Worm (Caenorhabditis elegans) whole organism, L1 larva: ENCODE data around the gene rab-6.1.

Experiments
- C04F5.9 ChIP-seq: sonication (generic microtip); optimal IDR thresholded peaks from 2 replicates; lab custom pipeline; 2016; ENCODE audit warnings: missing genetic modification characterization, missing compliant biosample characterization
- F16B12.6 ChIP-seq: fragments of 150-350 bp; optimal IDR thresholded peaks from 2 replicates; lab custom pipeline; 2014; ENCODE audit warnings: missing biosample characterization, missing genetic modification characterization
- Y116A8C.19 ChIP-seq: sonication (generic microtip); optimal IDR thresholded peaks from 2 replicates; lab custom pipeline; 2016; ENCODE audit warnings: missing compliant biosample characterization, missing genetic modification characterization, borderline replicate concordance
- aha-1 ChIP-seq: fragments of 150-350 bp; optimal IDR thresholded peaks from 2 replicates; lab custom pipeline; 2014; ENCODE audit warnings: missing biosample characterization, missing genetic modification characterization
- aly-2 ChIP-seq: fragments of 150-350 bp; optimal IDR thresholded peaks from 2 replicates; lab custom pipeline; 2014; ENCODE audit warnings: missing biosample characterization, missing genetic modification characterization
- ama-1 ChIP-seq: fragments of 150-350 bp; optimal IDR thresholded peaks from 2 replicates; lab custom pipeline; 2014
- blmp-1 ChIP-seq: fragments of 150-350 bp; optimal IDR thresholded peaks from 2 replicates; lab custom pipeline; 2014; ENCODE audit warnings: missing biosample characterization, missing genetic modification characterization
- ceh-63 ChIP-seq: fragments of 200-800 bp; sonication (Bioruptor generic); optimal IDR thresholded peaks from 2 replicates; lab custom pipeline; 2018; ENCODE audit warnings: mild to moderate bottlenecking, missing genetic modification characterization, missing compliant biosample characterization
- ceh-82 ChIP-seq, 3 experiments: fragments of 150-350 bp in 1 of 3; sonication (generic microtip) in 2 of 3; optimal IDR thresholded peaks; 2 replicates each; lab custom pipeline; 2014 to 2017; ENCODE audit warnings: missing biosample characterization in 3 of 3, missing genetic modification characterization in 3 of 3
- dsc-1 ChIP-seq: sonication (generic microtip); optimal IDR thresholded peaks from 2 replicates; lab custom pipeline; 2016; ENCODE audit warnings: mild to moderate bottlenecking, missing genetic modification characterization, missing compliant biosample characterization
- efl-1 ChIP-seq, 4 experiments: fragments of 150-350 bp; optimal IDR thresholded peaks in 3 of 4; peaks in 1 of 4; 1 replicate in 1 of 4; 2 replicates in 3 of 4; lab custom pipeline; 2014; ENCODE audit warnings: missing biosample characterization in 2 of 4, missing genetic modification characterization in 2 of 4, missing genetic modification reagents in 2 of 4
- egl-27 ChIP-seq, 2 experiments: fragments of 150-350 bp in 1 of 2; sonication (generic microtip); optimal IDR thresholded peaks; 3 replicates each; lab custom pipeline; 2017 to 2018; ENCODE audit warnings: missing biosample characterization in 2 of 2, missing genetic modification characterization in 2 of 2, missing genetic modification reagents in 2 of 2
- ets-5 ChIP-seq: fragments of 200-800 bp; sonication (Bioruptor generic); IDR thresholded peaks from 2 replicates; pipeline ENCODE4 v1.3.6; 2022; ENCODE audit warnings: missing genetic modification characterization, missing compliant biosample characterization
- fkh-10 ChIP-seq: sonication (generic microtip); optimal IDR thresholded peaks from 2 replicates; lab custom pipeline; 2017; ENCODE audit warnings: missing biosample characterization, missing genetic modification reagents, missing genetic modification characterization
- fkh-4 ChIP-seq: sonication (generic microtip); optimal IDR thresholded peaks from 2 replicates; lab custom pipeline; 2016; ENCODE audit warnings: missing compliant biosample characterization, missing genetic modification characterization, borderline replicate concordance
- grh-1 ChIP-seq: fragments of 200-800 bp; sonication (Bioruptor generic); IDR thresholded peaks from 2 replicates; pipeline ENCODE4 v1.3.6; 2022; ENCODE audit warnings: missing genetic modification reagents, missing genetic modification characterization, missing compliant biosample characterization
- hlh-17 ChIP-seq: fragments of 200-800 bp; sonication (Bioruptor generic); optimal IDR thresholded peaks from 2 replicates; lab custom pipeline; 2018; ENCODE audit warnings: missing genetic modification characterization, mild to moderate bottlenecking, missing compliant biosample characterization, moderate library complexity, borderline replicate concordance
- hlh-4 ChIP-seq: sonication (generic microtip); optimal IDR thresholded peaks from 2 replicates; lab custom pipeline; 2016; ENCODE audit warnings: mild to moderate bottlenecking, missing genetic modification characterization, missing compliant biosample characterization
- irx-1 ChIP-seq: sonication (generic microtip); optimal IDR thresholded peaks from 2 replicates; lab custom pipeline; 2016; ENCODE audit warnings: missing genetic modification characterization, missing compliant biosample characterization
- isw-1 ChIP-seq: fragments of 200-800 bp; sonication (Bioruptor generic); IDR thresholded peaks from 2 replicates; pipeline ENCODE4 v1.3.6; 2022; ENCODE audit warnings: missing genetic modification characterization, missing compliant biosample characterization
- jun-1 ChIP-seq: fragments of 150-350 bp; optimal IDR thresholded peaks from 2 replicates; lab custom pipeline; 2014; ENCODE audit warnings: missing biosample characterization, missing genetic modification reagents, missing genetic modification characterization
- lin-14 ChIP-seq: fragments of 200-800 bp; sonication (Bioruptor generic); optimal IDR thresholded peaks from 2 replicates; lab custom pipeline; 2018; ENCODE audit warnings: mild to moderate bottlenecking, missing genetic modification characterization, moderate library complexity, missing compliant biosample characterization
- lin-39 ChIP-seq: fragments of 150-350 bp; optimal IDR thresholded peaks from 2 replicates; lab custom pipeline; 2014; ENCODE audit warnings: missing biosample characterization, missing genetic modification reagents, missing genetic modification characterization
- lir-3 ChIP-seq: sonication (generic microtip); optimal IDR thresholded peaks from 2 replicates; lab custom pipeline; 2016; ENCODE audit warnings: mild to moderate bottlenecking, missing genetic modification characterization, moderate library complexity, missing compliant biosample characterization; ENCODE audit not compliant: poor library complexity
- mab-9 ChIP-seq: fragments of 200-800 bp; sonication (Bioruptor generic); IDR thresholded peaks from 2 replicates; pipeline ENCODE4 v1.3.6; 2022; ENCODE audit warnings: missing genetic modification reagents, missing genetic modification characterization, missing compliant biosample characterization
- mdl-1 ChIP-seq, 2 experiments: fragments of 150-350 bp; optimal IDR thresholded peaks; 2 replicates each; lab custom pipeline; 2014 to 2017; ENCODE audit warnings: missing biosample characterization in 2 of 2, missing genetic modification characterization in 2 of 2, inconsistent platforms in 1 of 2
- mef-2 ChIP-seq: fragments of 150-350 bp; optimal IDR thresholded peaks from 2 replicates; lab custom pipeline; 2014; ENCODE audit warnings: missing biosample characterization, missing genetic modification characterization
- nhr-11 ChIP-seq: fragments of 150-350 bp; optimal IDR thresholded peaks from 2 replicates; lab custom pipeline; 2014; ENCODE audit warnings: missing biosample characterization, missing genetic modification characterization
- nhr-47 ChIP-seq: sonication (generic microtip); optimal IDR thresholded peaks from 2 replicates; lab custom pipeline; 2016; ENCODE audit warnings: mild to moderate bottlenecking, missing genetic modification characterization, moderate library complexity, missing compliant biosample characterization
- nhr-71 ChIP-seq: sonication (generic microtip); optimal IDR thresholded peaks from 2 replicates; lab custom pipeline; 2016; ENCODE audit warnings: mild to moderate bottlenecking, missing genetic modification characterization, moderate library complexity, missing compliant biosample characterization
- nhr-84 ChIP-seq: sonication (generic microtip); optimal IDR thresholded peaks from 2 replicates; lab custom pipeline; 2017; ENCODE audit warnings: missing biosample characterization, missing genetic modification characterization
- nhr-85 ChIP-seq: sonication (generic microtip); peaks from one replicate; lab custom pipeline; 2016; ENCODE audit warnings: missing genetic modification characterization, inconsistent platforms, missing compliant biosample characterization
- pag-3 ChIP-seq: sonication (generic microtip); optimal IDR thresholded peaks from 2 replicates; lab custom pipeline; 2017; ENCODE audit warnings: missing genetic modification characterization, mild to moderate bottlenecking, missing compliant biosample characterization, antibody characterized with exemption, borderline replicate concordance; ENCODE audit not compliant: insufficient read depth
- pax-3 ChIP-seq: fragments of 200-800 bp; sonication (Bioruptor generic); optimal IDR thresholded peaks from 2 replicates; lab custom pipeline; 2018; ENCODE audit warnings: mild to moderate bottlenecking, missing genetic modification characterization, moderate library complexity, missing compliant biosample characterization
- pqm-1 ChIP-seq: sonication (generic microtip); optimal IDR thresholded peaks from 3 replicates; lab custom pipeline; 2017; ENCODE audit warnings: missing biosample characterization, missing genetic modification characterization
- rnt-1 ChIP-seq: sonication (generic microtip); optimal IDR thresholded peaks from 2 replicates; lab custom pipeline; 2016; ENCODE audit warnings: mild to moderate bottlenecking, missing genetic modification characterization, moderate library complexity, missing compliant biosample characterization
- snu-23 ChIP-seq: sonication (generic microtip); optimal IDR thresholded peaks from 2 replicates; lab custom pipeline; 2016; ENCODE audit warnings: missing genetic modification characterization, missing compliant biosample characterization
- sox-4 ChIP-seq: sonication (generic microtip); optimal IDR thresholded peaks from 2 replicates; lab custom pipeline; 2016; ENCODE audit warnings: missing genetic modification characterization, missing compliant biosample characterization
- sptf-1 ChIP-seq: fragments of 150-350 bp; optimal IDR thresholded peaks from 2 replicates; lab custom pipeline; 2014; ENCODE audit warnings: missing biosample characterization, missing genetic modification characterization
- sup-37 ChIP-seq: fragments of 200-800 bp; sonication (Bioruptor generic); optimal IDR thresholded peaks from 2 replicates; lab custom pipeline; 2018; ENCODE audit warnings: mild to moderate bottlenecking, missing genetic modification characterization, missing compliant biosample characterization
- swsn-7 ChIP-seq: sonication (generic microtip); optimal IDR thresholded peaks from 2 replicates; lab custom pipeline; 2016; ENCODE audit warnings: missing genetic modification characterization, missing compliant biosample characterization
- tbx-2 ChIP-seq: sonication (generic microtip); optimal IDR thresholded peaks from 2 replicates; lab custom pipeline; 2016; ENCODE audit warnings: missing genetic modification characterization, missing compliant biosample characterization
- unc-130 ChIP-seq: fragments of 150-350 bp; optimal IDR thresholded peaks from 2 replicates; lab custom pipeline; 2017; ENCODE audit warnings: missing biosample characterization, missing genetic modification characterization, inconsistent platforms
- unc-30 ChIP-seq: sonication (generic microtip); optimal IDR thresholded peaks from 2 replicates; lab custom pipeline; 2017; ENCODE audit warnings: missing biosample characterization, missing genetic modification characterization
- xbp-1 ChIP-seq: sonication (generic microtip); optimal IDR thresholded peaks from 2 replicates; lab custom pipeline; 2016; ENCODE audit warnings: missing genetic modification characterization, missing compliant biosample characterization
- zag-1 ChIP-seq: fragments of 150-350 bp; optimal IDR thresholded peaks from 2 replicates; lab custom pipeline; 2014; ENCODE audit warnings: missing biosample characterization, missing genetic modification characterization
- ztf-4 ChIP-seq: fragments of 150-350 bp; optimal IDR thresholded peaks from 2 replicates; lab custom pipeline; 2014; ENCODE audit warnings: missing biosample characterization, missing genetic modification characterization

Gene rab-6.1

ce11 chrIII:9052371-9052978 lies 46.7 kb upstream of the rab-6.1 start (continued):
- peak; percentile 42 for TF ChIP-seq dsc-1 (tag; lab: Kevin White, UChicago)
- TF ChIP-seq mdl-1 (tag; optimal IDR thresholded peaks at IDR 0.05; lab: Kevin White, UChicago): no peak
- peak; percentile 62 for TF ChIP-seq mab-9 (GFP tag; lab: Robert Waterston, UW)
- TF ChIP-seq unc-130: peak; percentile 48
- peak; percentile 7 for TF ChIP-seq aly-2 (tag; lab: Kevin White, UChicago)
- peak; percentile 72 for TF ChIP-seq snu-23 (GFP tag; lab: Kevin White, UChicago)
- TF ChIP-seq nhr-71 (tag; lab: Kevin White, UChicago): peak; percentile 58
- peak; percentile 67 for TF ChIP-seq lin-14 (GFP tag; lab: Kevin White, UChicago)
- TF ChIP-seq tbx-2 (tag; lab: Kevin White, UChicago): peak; percentile 36
- TF ChIP-seq ama-1 (lab: Kevin White, UChicago): peak; percentile 28
- no peak for TF ChIP-seq C04F5.9 (tag; lab: Kevin White, UChicago)
- peak; percentile 30 for TF ChIP-seq swsn-7
- peak; percentile 49 for TF ChIP-seq rnt-1
- peak; percentile 60 for TF ChIP-seq F16B12.6 (tag; lab: Kevin White, UChicago)
- TF ChIP-seq pag-3: peak; percentile 6
- TF ChIP-seq nhr-85 (tag; lab: Kevin White, UChicago): no peak
- TF ChIP-seq sox-4 (tag; lab: Kevin White, UChicago): no peak
- no peak for TF ChIP-seq fkh-10
- TF ChIP-seq blmp-1 (tag; lab: Kevin White, UChicago): peak; percentile 31
- peak; percentile 39 for TF ChIP-seq nhr-47

ce11 chrIII:9051714-9052113 lies 46.0 kb upstream of the rab-6.1 start:
- TF ChIP-seq ets-5 (GFP tag; lab: Robert Waterston, UW) (no peak), pax-3 (no peak), grh-1 (GFP tag; lab: Robert Waterston, UW) (0 out of 2 replicates have a peak, but pooled peaks have one; percentile 4), lin-39 (tag; lab: Kevin White, UChicago) (no peak), sup-37 (GFP tag; lab: Kevin White, UChicago) (no peak), ceh-63 (peak; percentile 4), C04F5.9 (tag; lab: Kevin White, UChicago) (no peak), irx-1 (tag; lab: Kevin White, UChicago) (no peak), xbp-1 (tag; lab: Kevin White, UChicago) (no peak), lir-3 (no peak), ceh-82 (tag; optimal IDR thresholded peaks at IDR 0.05; lab: Kevin White, UChicago) (no peak), isw-1 (GFP tag; lab: Robert Waterston, UW) (no peak), sox-4 (tag; lab: Kevin White, UChicago) (no peak), fkh-4 (tag; lab: Kevin White, UChicago) (no peak), zag-1 (tag; lab: Kevin White, UChicago) (no peak), efl-1 (optimal IDR thresholded peaks at IDR 0.05; lab: Kevin White, UChicago) (no peak), efl-1 (GFP tag; optimal IDR thresholded peaks at IDR 0.05 in 1 of 2; lab: Kevin White, UChicago) (peak in 1 of 2 experiments; percentile 92), mdl-1 (tag; optimal IDR thresholded peaks at IDR 0.05; lab: Kevin White, UChicago) (no peak), hlh-4 (tag; lab: Kevin White, UChicago) (no peak), nhr-11 (tag; lab: Kevin White, UChicago) (no peak)
- TF ChIP-seq, all 84 proteins: peak for 3

DNA sequence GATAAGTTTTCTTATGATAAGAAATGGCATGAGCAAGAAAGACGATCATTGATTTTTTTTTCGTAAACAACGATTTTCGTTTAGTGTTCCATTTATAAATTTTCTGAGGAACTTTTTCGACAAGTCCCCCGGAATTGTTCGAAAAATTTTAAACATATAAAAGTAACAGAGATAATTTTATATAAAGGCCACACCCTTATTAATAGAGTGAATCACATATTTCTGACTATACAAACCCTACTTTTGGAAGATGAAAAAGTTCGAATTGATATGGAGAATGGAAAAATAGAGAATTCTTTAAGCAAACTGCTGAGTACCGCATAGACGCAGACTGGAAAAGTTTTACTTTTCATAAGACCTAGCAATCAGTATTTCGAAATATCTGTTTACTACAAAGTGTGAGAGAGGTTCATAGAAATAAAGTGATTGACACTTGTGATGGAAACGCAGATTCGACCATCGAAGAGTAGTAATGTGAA lies 45.4 kb upstream of the rab-6.1 start:
- TF ChIP-seq hlh-4 (tag; lab: Kevin White, UChicago) (no peak), ztf-4 (tag; lab: Kevin White, UChicago) (peak; percentile 91), pag-3 (peak; percentile 36), dsc-1 (tag; lab: Kevin White, UChicago) (peak; percentile 52), Y116A8C.19 (tag; lab: Kevin White, UChicago) (no peak), aly-2 (tag; lab: Kevin White, UChicago) (peak; percentile 99), nhr-84 (tag; lab: Kevin White, UChicago) (no peak), rnt-1 (peak; percentile 75), swsn-7 (peak; percentile 84), hlh-17 (GFP tag; lab: Kevin White, UChicago) (no peak), ets-5 (GFP tag; lab: Robert Waterston, UW) (no peak), sptf-1 (tag; lab: Kevin White, UChicago) (no peak), aha-1 (no peak), nhr-71 (tag; lab: Kevin White, UChicago) (peak; percentile 93), mef-2 (no peak), pqm-1 (tag; lab: Kevin White, UChicago) (no peak), unc-30 (tag; lab: Kevin White, UChicago) (no peak), pax-3 (peak; percentile 81), jun-1 (peak; percentile 3), mab-9 (GFP tag; lab: Robert Waterston, UW) (peak; percentile 80), egl-27 (tag; optimal IDR thresholded peaks at IDR 0.05; lab: Kevin White, UChicago) (peak in 1 of 2 experiments; percentile 17)
